Worm (Caenorhabditis elegans): ENCODE results near the gene rev-1.

DNA sequence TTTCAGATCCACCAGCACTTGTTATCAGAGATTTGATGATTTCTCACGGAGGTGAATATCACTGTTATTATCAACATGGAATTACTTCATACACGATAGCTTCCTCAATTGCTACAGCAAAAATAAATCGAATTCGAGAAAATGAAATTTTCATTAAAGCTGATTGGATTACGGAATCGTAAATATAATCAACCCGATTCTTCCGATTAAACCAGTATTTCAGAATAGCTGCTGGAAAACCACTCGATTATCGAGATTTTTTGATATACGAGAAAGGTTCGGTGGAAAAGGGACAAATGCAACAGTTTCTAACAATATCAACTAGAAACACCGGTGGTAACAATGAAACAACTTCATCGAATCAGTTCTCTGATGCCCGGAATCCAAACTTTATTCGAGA is 1.6 kb downstream of the rev-1 start:
- no peak for TF ChIP-seq lsy-2 (tag; optimal IDR thresholded peaks at IDR 0.05)
- no peak for TF ChIP-seq ztf-11 (tag; optimal IDR thresholded peaks at IDR 0.05)
- TF ChIP-seq mxl-2 (GFP tag; conservative IDR thresholded peaks at IDR 0.05) = no peak
- no peak for TF ChIP-seq tag-97 (GFP tag; IDR thresholded peaks at IDR 0.05)
- no peak for TF ChIP-seq fkh-10 (GFP tag; optimal IDR thresholded peaks at IDR 0.05)
- no peak for TF ChIP-seq zag-1 (tag; optimal IDR thresholded peaks at IDR 0.05)
- no peak for TF ChIP-seq lir-3 (tag; optimal IDR thresholded peaks at IDR 0.05)
- no peak for TF ChIP-seq snpc-4 (tag; optimal IDR thresholded peaks at IDR 0.05)
- TF ChIP-seq nhr-11 (tag; optimal IDR thresholded peaks at IDR 0.05) = no peak
- TF ChIP-seq ceh-82 (tag; optimal IDR thresholded peaks at IDR 0.05) = no peak

Data from whole organism, L4 larva.